Worm (Caenorhabditis elegans): ENCODE measurements around the gene W06G6.15.

- TF ChIP-seq unc-62 (GFP tag; optimal IDR thresholded peaks at IDR 0.05) (no peak), ztf-22 (GFP tag; optimal IDR thresholded peaks at IDR 0.05) (no peak)
Observed at ce11 chrV:16672198-16672597, 17.9 kb downstream of the W06G6.15 start, which contains the start of gene F14F8.8.
